Worm (Caenorhabditis elegans) whole organism, L2 larva: ENCODE data around the gene K11H12.11.

Experiments
- F13H6.1 ChIP-seq: sonication (generic microtip); optimal IDR thresholded peaks from 2 replicates; lab custom pipeline; 2016; ENCODE audit warnings: missing genetic modification characterization, missing compliant biosample characterization
- R02D3.7 ChIP-seq: fragments of 150-350 bp; optimal IDR thresholded peaks from 2 replicates; lab custom pipeline; 2014; ENCODE audit warnings: missing biosample characterization, missing genetic modification characterization
- Y55F3AM.14 ChIP-seq: fragments of 200-800 bp; sonication (Bioruptor generic); optimal IDR thresholded peaks from 2 replicates; lab custom pipeline; 2018; ENCODE audit warnings: mild to moderate bottlenecking, missing genetic modification characterization, missing compliant biosample characterization
- alr-1 ChIP-seq: fragments of 150-350 bp; optimal IDR thresholded peaks from 2 replicates; lab custom pipeline; 2014; ENCODE audit warnings: missing biosample characterization, missing genetic modification characterization
- aly-2 ChIP-seq: fragments of 150-350 bp; optimal IDR thresholded peaks from 2 replicates; lab custom pipeline; 2014; ENCODE audit warnings: missing biosample characterization, missing genetic modification characterization
- ama-1 ChIP-seq: fragments of 150-350 bp; optimal IDR thresholded peaks from 2 replicates; lab custom pipeline; 2018; ENCODE audit warnings: inconsistent platforms
- blmp-1 ChIP-seq: sonication (generic microtip); optimal IDR thresholded peaks from 2 replicates; lab custom pipeline; 2017; ENCODE audit warnings: missing genetic modification characterization, mild to moderate bottlenecking, missing compliant biosample characterization, antibody characterized with exemption, moderate library complexity; ENCODE audit not compliant: insufficient read depth
- ceh-16 ChIP-seq: fragments of 150-350 bp; optimal IDR thresholded peaks from 2 replicates; lab custom pipeline; 2014; ENCODE audit warnings: missing biosample characterization, missing genetic modification characterization
- ceh-82 ChIP-seq: fragments of 150-350 bp; optimal IDR thresholded peaks from 2 replicates; lab custom pipeline; 2014; ENCODE audit warnings: missing biosample characterization, missing genetic modification characterization
- crh-2 ChIP-seq: sonication (generic microtip); optimal IDR thresholded peaks from 2 replicates; lab custom pipeline; 2017; ENCODE audit warnings: missing biosample characterization, missing genetic modification characterization
- dmd-4 ChIP-seq: sonication (generic microtip); optimal IDR thresholded peaks from 2 replicates; lab custom pipeline; 2017; ENCODE audit warnings: missing biosample characterization, missing genetic modification characterization
- egl-27 ChIP-seq: sonication (generic microtip); optimal IDR thresholded peaks from 3 replicates; lab custom pipeline; 2017; ENCODE audit warnings: missing biosample characterization, missing genetic modification reagents, missing genetic modification characterization
- elt-1 ChIP-seq: fragments of 150-350 bp; optimal IDR thresholded peaks from 2 replicates; lab custom pipeline; 2014; ENCODE audit warnings: missing biosample characterization, missing genetic modification characterization
- elt-3 ChIP-seq: sonication (generic microtip); optimal IDR thresholded peaks from 2 replicates; lab custom pipeline; 2017; ENCODE audit warnings: missing biosample characterization, missing genetic modification characterization
- fos-1 ChIP-seq: fragments of 150-350 bp; optimal IDR thresholded peaks from 2 replicates; lab custom pipeline; 2014; ENCODE audit warnings: missing biosample characterization, missing genetic modification characterization
- gmeb-1 ChIP-seq: fragments of 150-350 bp; optimal IDR thresholded peaks from 2 replicates; lab custom pipeline; 2014; ENCODE audit warnings: missing biosample characterization, missing genetic modification characterization
- lin-11 ChIP-seq: fragments of 150-350 bp; sonication (generic microtip); optimal IDR thresholded peaks from 2 replicates; lab custom pipeline; 2014; ENCODE audit warnings: missing biosample characterization, missing genetic modification characterization, inconsistent platforms, mixed read lengths
- lin-13 ChIP-seq: fragments of 150-350 bp; optimal IDR thresholded peaks from 2 replicates; lab custom pipeline; 2014; ENCODE audit warnings: missing biosample characterization, missing genetic modification reagents, missing genetic modification characterization
- lsy-2 ChIP-seq, 2 experiments: fragments of 150-350 bp in 1 of 2; sonication (generic microtip) in 1 of 2; optimal IDR thresholded peaks; 2 replicates each; lab custom pipeline; 2014 to 2017; ENCODE audit warnings: missing biosample characterization in 2 of 2, missing genetic modification characterization in 2 of 2
- mbf-1 ChIP-seq: sonication (generic microtip); optimal IDR thresholded peaks from 2 replicates; lab custom pipeline; 2017; ENCODE audit warnings: missing biosample characterization, missing genetic modification characterization
- mdl-1 ChIP-seq, 2 experiments: fragments of 150-350 bp in 1 of 2; sonication (generic microtip) in 1 of 2; optimal IDR thresholded peaks; 2 replicates each; lab custom pipeline; 2017; ENCODE audit warnings: missing biosample characterization in 2 of 2, missing genetic modification characterization in 2 of 2
- nhr-10 ChIP-seq: sonication (generic microtip); optimal IDR thresholded peaks from 2 replicates; lab custom pipeline; 2017; ENCODE audit warnings: missing biosample characterization, missing genetic modification characterization
- nhr-11 ChIP-seq: fragments of 150-350 bp; optimal IDR thresholded peaks from 2 replicates; lab custom pipeline; 2014; ENCODE audit warnings: missing biosample characterization, missing genetic modification characterization
- nhr-12 ChIP-seq: fragments of 150-350 bp; optimal IDR thresholded peaks from 2 replicates; lab custom pipeline; 2014; ENCODE audit warnings: missing biosample characterization, missing genetic modification characterization
- nhr-21 ChIP-seq: fragments of 150-350 bp; optimal IDR thresholded peaks from 2 replicates; lab custom pipeline; 2014; ENCODE audit warnings: missing biosample characterization, missing genetic modification characterization
- nhr-23 ChIP-seq: fragments of 150-350 bp; optimal IDR thresholded peaks from 2 replicates; lab custom pipeline; 2014; ENCODE audit warnings: missing biosample characterization, missing genetic modification reagents, missing genetic modification characterization
- nhr-237 ChIP-seq: fragments of 150-350 bp; optimal IDR thresholded peaks from 2 replicates; lab custom pipeline; 2014; ENCODE audit warnings: missing biosample characterization, missing genetic modification characterization
- nhr-25 ChIP-seq: fragments of 150-350 bp; sonication (generic microtip); optimal IDR thresholded peaks from 3 replicates; lab custom pipeline; 2014; ENCODE audit warnings: missing biosample characterization, missing genetic modification characterization
- nhr-6 ChIP-seq: fragments of 150-350 bp; optimal IDR thresholded peaks from 2 replicates; lab custom pipeline; 2014; ENCODE audit warnings: missing biosample characterization, missing genetic modification characterization
- nhr-77 ChIP-seq: fragments of 150-350 bp; optimal IDR thresholded peaks from 2 replicates; lab custom pipeline; 2014; ENCODE audit warnings: missing biosample characterization, missing genetic modification characterization
- peb-1 ChIP-seq: fragments of 150-350 bp; optimal IDR thresholded peaks from 2 replicates; lab custom pipeline; 2014; ENCODE audit warnings: missing biosample characterization, missing genetic modification characterization
- sem-4 ChIP-seq: fragments of 150-350 bp; optimal IDR thresholded peaks from 2 replicates; lab custom pipeline; 2014; ENCODE audit warnings: missing biosample characterization, missing genetic modification reagents, missing genetic modification characterization
- skn-1 ChIP-seq: sonication (generic microtip); optimal IDR thresholded peaks from 2 replicates; lab custom pipeline; 2017; ENCODE audit warnings: missing biosample characterization, missing genetic modification characterization
- sma-3 ChIP-seq: sonication (generic microtip); optimal IDR thresholded peaks from 2 replicates; lab custom pipeline; 2016; ENCODE audit warnings: missing genetic modification reagents, missing genetic modification characterization, missing compliant biosample characterization
- sma-9 ChIP-seq, 2 experiments: fragments of 150-350 bp in 1 of 2; sonication (generic microtip) in 1 of 2; optimal IDR thresholded peaks; 2 replicates each; lab custom pipeline; 2014 to 2016; ENCODE audit warnings: missing genetic modification characterization in 2 of 2, mild to moderate bottlenecking in 1 of 2, missing biosample characterization in 1 of 2, missing compliant biosample characterization in 1 of 2, missing genetic modification reagents in 1 of 2, moderate library complexity in 1 of 2
- snpc-4 ChIP-seq: fragments of 150-350 bp; optimal IDR thresholded peaks from 2 replicates; lab custom pipeline; 2014; ENCODE audit warnings: missing biosample characterization, missing genetic modification characterization
- unc-55 ChIP-seq: fragments of 150-350 bp; sonication (generic microtip); optimal IDR thresholded peaks from 3 replicates; lab custom pipeline; 2014; ENCODE audit warnings: missing biosample characterization, missing genetic modification reagents, missing genetic modification characterization
- unc-62 ChIP-seq: fragments of 150-350 bp; optimal IDR thresholded peaks from 2 replicates; lab custom pipeline; 2014; ENCODE audit warnings: missing biosample characterization, missing genetic modification reagents, missing genetic modification characterization
- ztf-1 ChIP-seq: fragments of 200-800 bp; sonication (Bioruptor generic); conservative IDR thresholded peaks from 2 replicates; pipeline ENCODE4 v1.3.6; 2022; ENCODE audit warnings: missing genetic modification characterization, missing compliant biosample characterization
- ztf-11 ChIP-seq: sonication (generic microtip); optimal IDR thresholded peaks from 2 replicates; lab custom pipeline; 2017; ENCODE audit warnings: missing biosample characterization, missing genetic modification characterization

K11H12.11 gene

DNA sequence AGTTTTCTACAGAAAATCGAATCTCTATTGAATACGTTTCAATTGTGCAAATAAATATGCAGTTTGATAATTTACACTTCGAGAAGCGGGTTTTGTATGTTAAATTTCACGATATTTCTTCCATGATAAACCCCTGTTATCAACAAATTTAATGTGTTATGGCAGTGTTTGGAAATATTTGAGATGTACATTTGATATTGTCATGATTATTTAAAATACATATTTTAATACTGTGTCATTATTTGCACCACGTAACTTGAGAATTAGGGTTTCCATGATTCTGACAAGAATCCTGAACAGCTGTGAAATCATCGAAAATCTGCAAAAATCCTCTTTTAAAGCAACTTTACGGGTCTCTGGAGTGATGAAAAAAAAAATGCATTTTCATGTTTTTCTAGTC lies at the start of gene K11H12.11:
Gene K11H12.11 (minus strand): TSS at position 101 of the 400 bp plus-strand sequence.
- no peak for TF ChIP-seq nhr-11 (tag; lab: Kevin White, UChicago)
- peak; percentile 2 for TF ChIP-seq fos-1

DNA sequence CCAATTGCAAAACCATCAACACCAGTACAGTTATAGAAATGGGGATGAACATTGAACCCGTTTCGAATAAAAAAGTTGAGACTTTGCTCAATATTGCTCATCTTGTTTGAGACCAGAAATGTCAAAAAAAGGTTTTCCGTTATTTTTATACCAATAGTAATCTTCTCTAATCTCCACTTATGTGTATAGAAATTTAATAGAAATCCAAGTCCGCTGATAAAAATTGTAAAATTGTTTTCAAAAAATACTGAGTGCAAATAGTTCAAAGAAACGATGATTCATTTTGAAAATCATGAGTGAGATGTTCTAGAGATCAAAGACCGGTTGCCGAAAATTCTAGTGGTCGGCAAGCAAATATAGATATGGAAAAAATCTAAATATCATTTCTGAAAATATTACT lies 49.0 kb upstream of the K11H12.11 start, which contains the start of gene Y55F3C.10:
Gene Y55F3C.10 (minus strand): TSS at position 101 of the 400 bp plus-strand sequence.
- no peak for TF ChIP-seq snpc-4 (tag; lab: Kevin White, UChicago)
- no peak for TF ChIP-seq mdl-1 (tag; optimal IDR thresholded peaks at IDR 0.05; lab: Kevin White, UChicago)
- TF ChIP-seq R02D3.7 (tag; lab: Kevin White, UChicago) = no peak
- no peak for TF ChIP-seq nhr-12
- no peak for TF ChIP-seq sma-3 (GFP tag; lab: Kevin White, UChicago)
- no peak for TF ChIP-seq F13H6.1
- TF ChIP-seq Y55F3AM.14 (GFP tag; lab: Kevin White, UChicago) = no peak
- no peak for TF ChIP-seq peb-1 (tag; lab: Kevin White, UChicago)
- TF ChIP-seq nhr-23 (tag; lab: Kevin White, UChicago) = no peak

DNA sequence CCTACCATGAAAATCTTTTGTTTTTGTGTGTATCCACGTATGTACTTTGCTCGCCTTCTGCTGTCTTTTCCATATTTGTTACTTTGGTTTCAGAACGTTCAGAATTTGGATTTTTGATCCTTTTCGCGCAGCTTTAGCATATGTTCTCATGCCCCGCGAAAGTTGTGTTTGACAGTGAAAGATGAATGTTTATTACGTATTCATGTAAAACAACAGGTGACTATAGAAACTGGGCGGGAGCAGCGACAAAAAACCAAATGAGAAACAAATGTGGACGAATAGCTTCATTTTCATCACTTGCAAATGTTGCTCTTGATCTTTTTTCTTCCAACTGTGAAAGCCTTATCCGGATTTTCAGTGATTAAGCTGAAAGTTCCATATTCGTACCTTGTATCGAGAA lies 46.0 kb upstream of the K11H12.11 start, which contains the start of gene clec-164:
Gene clec-164 (plus strand): TSS at position 301 of the 400 bp plus-strand sequence.
- TF ChIP-seq unc-55 (GFP tag; lab: Kevin White, UChicago) (no peak), R02D3.7 (tag; lab: Kevin White, UChicago) (no peak), nhr-10 (no peak), sem-4 (tag; lab: Kevin White, UChicago) (no peak), lin-11 (no peak)
- TF ChIP-seq, all 48 proteins: peak for 0

DNA sequence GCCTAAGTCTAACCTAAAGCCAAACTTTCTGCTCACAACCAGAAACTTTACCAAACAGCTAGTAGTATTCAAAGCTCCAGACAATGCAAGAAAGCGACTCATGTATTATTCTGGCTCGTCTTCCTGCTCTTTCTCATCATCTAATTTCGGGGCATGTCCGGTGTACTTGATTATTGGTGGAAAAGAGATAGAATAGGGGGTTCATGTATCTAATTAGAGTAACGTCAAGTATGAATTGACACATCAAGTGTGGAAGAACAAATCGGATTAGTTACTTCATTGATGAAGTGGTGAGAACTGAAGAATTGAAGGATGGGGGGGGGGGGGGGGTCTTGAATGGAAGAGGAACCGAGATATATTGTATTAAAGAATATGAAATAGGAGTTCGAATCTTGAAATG lies 45.1 kb upstream of the K11H12.11 start:
- TF ChIP-seq ceh-82 (tag; lab: Kevin White, UChicago) (no peak), gmeb-1 (tag; lab: Kevin White, UChicago) (no peak), nhr-21 (tag; lab: Kevin White, UChicago) (no peak), egl-27 (no peak), nhr-77 (tag; lab: Kevin White, UChicago) (no peak), mdl-1 (tag; optimal IDR thresholded peaks at IDR 0.05; lab: Kevin White, UChicago) (no peak), nhr-6 (tag; lab: Kevin White, UChicago) (no peak), aly-2 (tag; lab: Kevin White, UChicago) (no peak), lin-11 (no peak), alr-1 (no peak), R02D3.7 (tag; lab: Kevin White, UChicago) (no peak), peb-1 (tag; lab: Kevin White, UChicago) (no peak), elt-1 (tag; lab: Kevin White, UChicago) (no peak)

DNA sequence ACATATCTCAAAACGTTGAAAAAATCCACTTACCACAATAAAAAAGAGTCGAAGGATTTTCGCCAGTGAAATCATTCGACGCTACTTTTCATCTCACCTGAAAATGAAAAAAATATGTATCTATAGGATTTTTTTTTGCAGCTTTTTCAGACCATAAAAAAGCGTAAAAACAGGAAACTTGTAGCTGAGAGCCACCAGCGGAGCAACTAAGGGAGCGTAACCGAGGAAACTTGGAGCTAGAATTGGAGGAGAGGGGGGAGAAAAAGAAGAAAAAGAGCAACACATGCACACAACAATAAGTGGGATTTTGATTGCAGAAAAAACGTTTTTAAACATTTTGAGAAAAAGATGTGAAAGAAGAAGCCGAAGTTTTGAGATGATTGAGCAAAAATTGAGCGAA lies 37.3 kb upstream of the K11H12.11 start, which contains the start of gene cutl-26:
Gene cutl-26 (minus strand): TSS at position 101 of the 400 bp plus-strand sequence.
- TF ChIP-seq Y55F3AM.14 (GFP tag; lab: Kevin White, UChicago) = no peak
- no peak for TF ChIP-seq blmp-1 (tag; lab: Kevin White, UChicago)
- TF ChIP-seq elt-1 (tag; lab: Kevin White, UChicago) = no peak
- TF ChIP-seq nhr-237 (tag; lab: Kevin White, UChicago) = no peak
- no peak for TF ChIP-seq elt-3
- no peak for TF ChIP-seq mbf-1 (tag; lab: Kevin White, UChicago)
- TF ChIP-seq mdl-1 (tag; optimal IDR thresholded peaks at IDR 0.05; lab: Kevin White, UChicago) = no peak
- no peak for TF ChIP-seq lin-11
- TF ChIP-seq ztf-11 = no peak
- no peak for TF ChIP-seq dmd-4 (tag; lab: Kevin White, UChicago)
- no peak for TF ChIP-seq nhr-21 (tag; lab: Kevin White, UChicago)
- TF ChIP-seq F13H6.1 = no peak
- TF ChIP-seq unc-62 (GFP tag; lab: Kevin White, UChicago) = no peak
- TF ChIP-seq skn-1 (tag; lab: Kevin White, UChicago) = no peak
- no peak for TF ChIP-seq lin-13 (GFP tag; lab: Kevin White, UChicago)
- no peak for TF ChIP-seq sem-4 (tag; lab: Kevin White, UChicago)
- TF ChIP-seq fos-1 = no peak
- TF ChIP-seq, all 48 proteins: peak for 0

DNA sequence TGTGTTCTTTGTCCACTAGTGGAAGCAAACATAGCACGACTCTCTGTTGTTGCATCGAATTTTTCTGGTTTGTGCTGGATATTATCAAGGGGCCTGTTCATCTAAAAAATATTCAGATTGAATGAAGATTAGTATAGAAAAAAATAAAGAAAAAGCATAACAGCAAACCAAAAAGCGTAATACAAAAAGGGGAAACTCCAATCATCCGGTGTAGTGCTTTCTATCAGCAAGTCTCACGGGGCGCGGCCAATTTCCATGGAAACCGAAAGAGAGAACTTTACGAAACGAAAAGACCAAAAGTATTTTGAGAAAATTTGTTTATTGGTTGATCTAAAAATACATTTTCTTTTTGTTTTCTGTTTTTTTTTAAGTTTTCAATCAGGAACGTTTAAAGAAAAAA lies 27.9 kb upstream of the K11H12.11 start, which contains the start of gene Y55F3C.17:
Gene Y55F3C.17 (minus strand): TSS at position 101 of the 400 bp plus-strand sequence.
- TF ChIP-seq nhr-77 (tag; lab: Kevin White, UChicago) (no peak), ama-1 (lab: Kevin White, UChicago) (no peak), sma-3 (GFP tag; lab: Kevin White, UChicago) (no peak), nhr-23 (tag; lab: Kevin White, UChicago) (no peak), nhr-25 (tag; lab: Kevin White, UChicago) (no peak), ztf-1 (GFP tag; lab: Robert Waterston, UW) (no peak), lsy-2 (tag; optimal IDR thresholded peaks at IDR 0.05; lab: Kevin White, UChicago) (no peak), ceh-16 (tag; lab: Kevin White, UChicago) (no peak), nhr-6 (tag; lab: Kevin White, UChicago) (no peak), sma-9 (GFP tag; optimal IDR thresholded peaks at IDR 0.05; lab: Kevin White, UChicago) (no peak), sma-9 (tag; optimal IDR thresholded peaks at IDR 0.05; lab: Kevin White, UChicago) (no peak), crh-2 (tag; lab: Kevin White, UChicago) (no peak), sem-4 (tag; lab: Kevin White, UChicago) (no peak)
